Fruit fly (Drosophila melanogaster) whole organism, embryonic: ENCODE measurements around the gene CG7381.
A peak's percentile ranks its signal among the peaks of the same experiment; 100 is the strongest.

Experiments
- ATbp ChIP-seq: fragments of 200-800 bp; sonication (Bioruptor generic); optimal IDR thresholded peaks from 2 replicates; lab custom pipeline; 2017; ENCODE audit warnings: missing biosample characterization, mild to moderate bottlenecking, missing genetic modification characterization, missing genetic modification reagents
- Adf1 ChIP-seq: fragments of 200-800 bp; sonication (Bioruptor generic); IDR thresholded peaks from 2 replicates; pipeline ENCODE4 v1.3.6; 2022; ENCODE audit warnings: missing biosample characterization, missing genetic modification characterization
- CG10147 ChIP-seq: fragments of 200-800 bp; sonication (Bioruptor generic); optimal IDR thresholded peaks from 2 replicates; lab custom pipeline; 2019; ENCODE audit warnings: missing biosample characterization, mild to moderate bottlenecking, missing genetic modification characterization, moderate library complexity
- CG10366 ChIP-seq: fragments of 200-800 bp; sonication (Bioruptor generic); IDR thresholded peaks from 2 replicates; pipeline ENCODE4 v1.3.6; 2022; ENCODE audit warnings: missing biosample characterization, missing genetic modification characterization
- CG12659 ChIP-seq: fragments of 200-800 bp; sonication (Bioruptor generic); optimal IDR thresholded peaks from 3 replicates; lab custom pipeline; 2017; ENCODE audit warnings: mild to moderate bottlenecking, missing biosample characterization, missing genetic modification reagents, missing genetic modification characterization
- CG13296 ChIP-seq: fragments of 200-800 bp; sonication (Bioruptor generic); optimal IDR thresholded peaks from 3 replicates; lab custom pipeline; 2018; ENCODE audit warnings: missing biosample characterization, mild to moderate bottlenecking, missing genetic modification characterization
- CG13424 ChIP-seq: fragments of 200-800 bp; sonication (Bioruptor generic); optimal IDR thresholded peaks from 2 replicates; lab custom pipeline; 2019; ENCODE audit warnings: missing biosample characterization, mild to moderate bottlenecking, missing genetic modification characterization, moderate library complexity
- CG14710 ChIP-seq: fragments of 200-800 bp; sonication (Bioruptor generic); optimal IDR thresholded peaks from 3 replicates; lab custom pipeline; 2019; ENCODE audit warnings: missing biosample characterization, mild to moderate bottlenecking, missing genetic modification characterization, moderate library complexity
- CG15269 ChIP-seq: fragments of 200-800 bp; sonication (Bioruptor generic); optimal IDR thresholded peaks from 2 replicates; lab custom pipeline; 2018; ENCODE audit warnings: missing biosample characterization, mild to moderate bottlenecking, missing genetic modification characterization, moderate library complexity
- CG17385 ChIP-seq: fragments of 200-800 bp; sonication (Bioruptor generic); optimal IDR thresholded peaks from 3 replicates; lab custom pipeline; 2018; ENCODE audit warnings: missing biosample characterization, mild to moderate bottlenecking, missing genetic modification characterization
- CG2116 ChIP-seq: fragments of 200-800 bp; sonication (Bioruptor generic); optimal IDR thresholded peaks from 3 replicates; lab custom pipeline; 2018; ENCODE audit warnings: missing biosample characterization, mild to moderate bottlenecking, missing genetic modification characterization
- CG2129 ChIP-seq: fragments of 200-800 bp; sonication (Bioruptor generic); IDR thresholded peaks from 2 replicates; pipeline ENCODE4 v1.3.6; 2022; ENCODE audit warnings: missing biosample characterization, missing genetic modification characterization; ENCODE audit not compliant: partially characterized antibody
- CG2199 ChIP-seq: fragments of 200-800 bp; sonication (Bioruptor generic); IDR thresholded peaks from 3 replicates; pipeline ENCODE4 v1.3.6; 2022; ENCODE audit warnings: missing biosample characterization, missing genetic modification characterization
- CG33213 ChIP-seq: fragments of 200-800 bp; sonication (Bioruptor generic); optimal IDR thresholded peaks from 3 replicates; lab custom pipeline; 2016; ENCODE audit warnings: missing biosample characterization, missing genetic modification characterization
- CG34224 ChIP-seq: fragments of 200-800 bp; sonication (Bioruptor generic); IDR thresholded peaks from 3 replicates; pipeline ENCODE4 v1.3.6; 2022; ENCODE audit warnings: missing biosample characterization, missing genetic modification characterization; ENCODE audit not compliant: partially characterized antibody
- CG4404 ChIP-seq: fragments of 200-800 bp; sonication (Bioruptor generic); IDR thresholded peaks from 2 replicates; pipeline ENCODE4 v1.3.6; 2022; ENCODE audit warnings: missing biosample characterization, missing genetic modification characterization
- CG7786 ChIP-seq: fragments of 200-800 bp; sonication (Bioruptor generic); optimal IDR thresholded peaks from 2 replicates; lab custom pipeline; 2016; ENCODE audit warnings: missing biosample characterization, missing genetic modification characterization
- CoRest ChIP-seq: fragments of 200-800 bp; sonication (Bioruptor generic); optimal IDR thresholded peaks from 3 replicates; lab custom pipeline; 2018; ENCODE audit warnings: missing biosample characterization, mild to moderate bottlenecking, missing genetic modification characterization, moderate library complexity
- Dip2 ChIP-seq: fragments of 200-800 bp; sonication (Bioruptor generic); IDR thresholded peaks from 2 replicates; pipeline ENCODE4 v1.3.6; 2022; ENCODE audit warnings: missing biosample characterization, missing genetic modification characterization
- Elba2 ChIP-seq: fragments of 200-800 bp; sonication (Bioruptor generic); optimal IDR thresholded peaks from 3 replicates; lab custom pipeline; 2016; ENCODE audit warnings: missing biosample characterization, missing genetic modification characterization
- Gsc ChIP-seq: fragments of 200-800 bp; sonication (Bioruptor generic); IDR thresholded peaks from 2 replicates; pipeline ENCODE4 v1.3.6; 2022; ENCODE audit warnings: missing biosample characterization, missing genetic modification characterization
- HLHmδ ChIP-seq: fragments of 200-800 bp; sonication (Bioruptor generic); optimal IDR thresholded peaks from 2 replicates; lab custom pipeline; 2018; ENCODE audit warnings: missing biosample characterization, mild to moderate bottlenecking, missing genetic modification characterization, moderate library complexity
- Hr3 ChIP-seq: fragments of 200-800 bp; sonication (Bioruptor generic); optimal IDR thresholded peaks from 3 replicates; lab custom pipeline; 2016; ENCODE audit warnings: missing biosample characterization, missing genetic modification characterization
- Jarid2 ChIP-seq: fragments of 200-800 bp; sonication (Bioruptor generic); optimal IDR thresholded peaks from 3 replicates; lab custom pipeline; 2017; ENCODE audit warnings: mild to moderate bottlenecking, missing biosample characterization, missing genetic modification reagents, missing genetic modification characterization
- MESR4 ChIP-seq: fragments of 200-800 bp; sonication (Bioruptor generic); optimal IDR thresholded peaks from 2 replicates; lab custom pipeline; 2018; ENCODE audit warnings: missing biosample characterization, mild to moderate bottlenecking, missing genetic modification characterization, moderate library complexity
- NFAT ChIP-seq: fragments of 200-800 bp; sonication (Bioruptor generic); IDR thresholded peaks from 2 replicates; pipeline ENCODE4 v1.3.6; 2022; ENCODE audit warnings: missing biosample characterization, missing genetic modification characterization
- Nf-YC ChIP-seq: fragments of 200-800 bp; optimal IDR thresholded peaks from 3 replicates; lab custom pipeline; 2019; ENCODE audit warnings: missing biosample characterization, mild to moderate bottlenecking, missing genetic modification characterization, moderate library complexity
- Poxn ChIP-seq: fragments of 200-800 bp; sonication (Bioruptor generic); IDR thresholded peaks from 2 replicates; pipeline ENCODE4 v1.3.6; 2022; ENCODE audit warnings: missing biosample characterization, missing genetic modification characterization
- Side ChIP-seq: fragments of 200-800 bp; sonication (Bioruptor generic); optimal IDR thresholded peaks from 2 replicates; lab custom pipeline; 2016; ENCODE audit warnings: missing biosample characterization, missing genetic modification characterization
- Stat92E ChIP-seq, 3 experiments: fragments of >200 bp in 2 of 3; fragments of 200-800 bp in 1 of 3; sonication (Bioruptor generic) in 1 of 3; optimal IDR thresholded peaks; 2 replicates each; lab custom pipeline; 2017 to 2019; ENCODE audit warnings: missing biosample characterization in 3 of 3, missing genetic modification characterization in 3 of 3, mild to moderate bottlenecking in 1 of 3, moderate library complexity in 1 of 3
- Tbp ChIP-seq: fragments of >200 bp; optimal IDR thresholded peaks from 2 replicates; lab custom pipeline; 2018; ENCODE audit warnings: missing biosample characterization, missing genetic modification characterization
- bigmax ChIP-seq: fragments of 200-800 bp; sonication (Bioruptor generic); optimal IDR thresholded peaks from 2 replicates; lab custom pipeline; 2018; ENCODE audit warnings: missing biosample characterization, mild to moderate bottlenecking, missing genetic modification characterization
- bsh ChIP-seq, 2 experiments: fragments of 200-800 bp; sonication (Bioruptor generic); optimal IDR thresholded peaks; 2 replicates each; lab custom pipeline; 2017 to 2018; ENCODE audit warnings: mild to moderate bottlenecking in 2 of 2, missing biosample characterization in 2 of 2, missing genetic modification characterization in 2 of 2, moderate library complexity in 1 of 2
- chm ChIP-seq: fragments of 200-800 bp; sonication (Bioruptor generic); IDR thresholded peaks from 2 replicates; pipeline ENCODE4 v1.3.6; 2022; ENCODE audit warnings: missing biosample characterization, missing genetic modification characterization
- crc ChIP-seq: fragments of 200-800 bp; sonication (Bioruptor generic); optimal IDR thresholded peaks from 2 replicates; lab custom pipeline; 2016; ENCODE audit warnings: missing biosample characterization, missing genetic modification characterization
- dysf ChIP-seq: fragments of 200-800 bp; sonication (Bioruptor generic); IDR thresholded peaks from 3 replicates; pipeline ENCODE4 v1.3.6; 2022; ENCODE audit warnings: missing biosample characterization, missing genetic modification characterization
- ewg ChIP-seq: fragments of 200-800 bp; sonication (Bioruptor generic); optimal IDR thresholded peaks from 3 replicates; lab custom pipeline; 2017; ENCODE audit warnings: mild to moderate bottlenecking, missing biosample characterization, missing genetic modification reagents, missing genetic modification characterization
- eyg ChIP-seq: fragments of 200-800 bp; sonication (Bioruptor generic); optimal IDR thresholded peaks from 3 replicates; lab custom pipeline; 2016; ENCODE audit warnings: missing biosample characterization, missing genetic modification characterization
- fd3F ChIP-seq: fragments of 200-800 bp; sonication (Bioruptor generic); optimal IDR thresholded peaks from 2 replicates; lab custom pipeline; 2018; ENCODE audit warnings: missing biosample characterization, mild to moderate bottlenecking, missing genetic modification characterization, moderate library complexity
- fd64A ChIP-seq: fragments of 200-800 bp; sonication (Bioruptor generic); optimal IDR thresholded peaks from 3 replicates; lab custom pipeline; 2018; ENCODE audit warnings: missing biosample characterization, mild to moderate bottlenecking, missing genetic modification characterization
- gcm2 ChIP-seq: fragments of 200-800 bp; sonication (Bioruptor generic); optimal IDR thresholded peaks from 2 replicates; lab custom pipeline; 2016; ENCODE audit warnings: missing biosample characterization, missing genetic modification characterization
- grn ChIP-seq: fragments of 200-800 bp; sonication (Bioruptor generic); optimal IDR thresholded peaks from 3 replicates; lab custom pipeline; 2017; ENCODE audit warnings: missing biosample characterization, missing genetic modification characterization
- h ChIP-seq: fragments of >200 bp; optimal IDR thresholded peaks from 2 replicates; lab custom pipeline; 2017
- mam ChIP-seq: fragments of 200-800 bp; sonication (Bioruptor generic); optimal IDR thresholded peaks from 3 replicates; lab custom pipeline; 2016; ENCODE audit warnings: missing biosample characterization, missing genetic modification characterization
- nerfin-2 ChIP-seq: fragments of 200-800 bp; sonication (Bioruptor generic); IDR thresholded peaks from 2 replicates; pipeline ENCODE4 v1.3.6; 2022; ENCODE audit warnings: missing biosample characterization, missing genetic modification characterization; ENCODE audit not compliant: partially characterized antibody
- odd ChIP-seq: fragments of 200-800 bp; sonication (Bioruptor generic); optimal IDR thresholded peaks from 2 replicates; lab custom pipeline; 2017; ENCODE audit warnings: missing biosample characterization, mild to moderate bottlenecking, missing genetic modification characterization
- otp ChIP-seq: fragments of 200-800 bp; sonication (Bioruptor generic); IDR thresholded peaks from 3 replicates; pipeline ENCODE4, ENCODE4 v1.3.6; 2022; ENCODE audit warnings: missing biosample characterization, missing genetic modification characterization
- phol ChIP-seq: fragments of 200-800 bp; sonication (Bioruptor generic); optimal IDR thresholded peaks from 3 replicates; lab custom pipeline; 2018; ENCODE audit warnings: missing biosample characterization, mild to moderate bottlenecking, missing genetic modification characterization, moderate library complexity
- pzg ChIP-seq: fragments of 200-800 bp; sonication (Bioruptor generic); optimal IDR thresholded peaks from 3 replicates; lab custom pipeline; 2018; ENCODE audit warnings: missing biosample characterization, mild to moderate bottlenecking, missing genetic modification characterization, moderate library complexity
- sens ChIP-seq: fragments of 200-800 bp; sonication (Bioruptor generic); peaks from one replicate; lab custom pipeline; 2016; ENCODE audit warnings: missing biosample characterization, missing genetic modification characterization
- zf30C ChIP-seq: fragments of 200-800 bp; sonication (Bioruptor generic); optimal IDR thresholded peaks from 3 replicates; lab custom pipeline; 2018; ENCODE audit warnings: missing biosample characterization, mild to moderate bottlenecking, missing genetic modification characterization
- zfh1 ChIP-seq: fragments of 200-800 bp; sonication (Bioruptor generic); IDR thresholded peaks from 3 replicates; pipeline ENCODE4 v1.3.6; 2022; ENCODE audit warnings: missing biosample characterization, missing genetic modification characterization

Gene CG7381

dm6 chr3R:13011621-13011963, 34.3 kb upstream of the CG7381 start, which contains the start of gene CtBP (continued):
- TF ChIP-seq Stat92E (GFP tag; optimal IDR thresholded peaks at IDR 0.05; lab: Kevin White, UChicago) (no peak), h (no peak), NFAT (GFP tag; lab: Robert Waterston, UW) (0 out of 2 replicates have a peak, but pooled peaks have one; percentile 33), CG15269 (no peak), CG17385 (GFP tag; lab: Kevin White, UChicago) (no peak), CG33213 (GFP tag; lab: Kevin White, UChicago) (no peak), CG10366 (GFP tag; lab: Robert Waterston, UW) (no peak), Adf1 (peak; percentile 23; the same call in 1 of the 2 replicates), odd (no peak), sens (no peak), MESR4 (GFP tag; lab: Kevin White, UChicago) (peak; percentile 58), Jarid2 (no peak), bsh (GFP tag; optimal IDR thresholded peaks at IDR 0.05; lab: Kevin White, UChicago) (no peak), gcm2 (GFP tag; lab: Kevin White, UChicago) (no peak), zf30C (GFP tag; lab: Kevin White, UChicago) (peak; percentile 24), fd3F (no peak), Side (GFP tag; lab: Kevin White, UChicago) (no peak), eyg (GFP tag; lab: Kevin White, UChicago) (no peak), chm (GFP tag; lab: Robert Waterston, UW) (0 out of 2 replicates have a peak, but pooled peaks have one; percentile 7), zfh1 (GFP tag; lab: Robert Waterston, UW) (no peak), CG13296 (no peak), pzg (GFP tag; lab: Kevin White, UChicago) (no peak), Gsc (GFP tag; lab: Robert Waterston, UW) (no peak), HLHmδ (GFP tag; lab: Kevin White, UChicago) (peak; percentile 47), CG2129 (GFP tag; lab: Robert Waterston, UW) (no peak), CG2199 (no peak), ATbp (GFP tag; lab: Kevin White, UChicago) (no peak), CG2116 (GFP tag; lab: Kevin White, UChicago) (no peak), otp (no peak), nerfin-2 (GFP tag; lab: Robert Waterston, UW) (no peak), fd64A (GFP tag; lab: Kevin White, UChicago) (no peak), crc (no peak), Nf-YC (tag; lab: Kevin White, UChicago) (no peak), Elba2 (GFP tag; lab: Kevin White, UChicago) (peak; percentile 4), CG14710 (tag; lab: Kevin White, UChicago) (peak; percentile 14), CoRest (tag; lab: Kevin White, UChicago) (no peak), ewg (GFP tag; lab: Kevin White, UChicago) (no peak), Hr3 (GFP tag; lab: Kevin White, UChicago) (no peak), CG13424 (tag; lab: Kevin White, UChicago) (no peak), CG7786 (GFP tag; lab: Kevin White, UChicago) (no peak), phol (tag; lab: Kevin White, UChicago) (peak; percentile 96), Poxn (GFP tag; lab: Robert Waterston, UW) (no peak), CG34224 (GFP tag; lab: Robert Waterston, UW) (no peak), dysf (no peak), CG10147 (GFP tag; lab: Kevin White, UChicago) (no peak), Tbp (GFP tag; lab: Kevin White, UChicago) (no peak), Dip2 (GFP tag; lab: Robert Waterston, UW) (no peak), CG4404 (GFP tag; lab: Robert Waterston, UW) (no peak), mam (no peak), CG12659 (GFP tag; lab: Kevin White, UChicago) (peak; percentile 55), bigmax (no peak), grn (no peak)
